Fruit fly (Drosophila melanogaster) whole organism, embryonic: ENCODE measurements around the gene Acn.

Source experiments
- Adf1 ChIP-seq: fragments of 200-800 bp; sonication (Bioruptor generic); IDR thresholded peaks from 2 replicates; pipeline ENCODE4 v1.3.6; 2022; ENCODE audit warnings: missing biosample characterization, missing genetic modification characterization
- Atf-2 ChIP-seq: fragments of 200-800 bp; sonication (Bioruptor generic); optimal IDR thresholded peaks from 2 replicates; lab custom pipeline; 2016; ENCODE audit warnings: missing biosample characterization, missing genetic modification characterization
- CG10147 ChIP-seq: fragments of 200-800 bp; sonication (Bioruptor generic); optimal IDR thresholded peaks from 2 replicates; lab custom pipeline; 2019; ENCODE audit warnings: missing biosample characterization, mild to moderate bottlenecking, missing genetic modification characterization, moderate library complexity
- CG10209 ChIP-seq: fragments of 200-800 bp; sonication (Bioruptor generic); optimal IDR thresholded peaks from 3 replicates; lab custom pipeline; 2017; ENCODE audit warnings: missing biosample characterization, mild to moderate bottlenecking, missing genetic modification characterization, missing genetic modification reagents
- CG10366 ChIP-seq: fragments of 200-800 bp; sonication (Bioruptor generic); IDR thresholded peaks from 2 replicates; pipeline ENCODE4 v1.3.6; 2022; ENCODE audit warnings: missing biosample characterization, missing genetic modification characterization
- CG10543 ChIP-seq: fragments of 200-800 bp; sonication (Bioruptor generic); optimal IDR thresholded peaks from 3 replicates; lab custom pipeline; 2017; ENCODE audit warnings: missing biosample characterization, mild to moderate bottlenecking, missing genetic modification characterization, moderate library complexity
- CG11085 ChIP-seq: fragments of 200-800 bp; sonication (Bioruptor generic); IDR thresholded peaks from 2 replicates; pipeline ENCODE4 v1.3.6; 2022; ENCODE audit warnings: missing biosample characterization, missing genetic modification characterization
- CG11247 ChIP-seq: fragments of 200-800 bp; sonication (Bioruptor generic); IDR thresholded peaks from 2 replicates; pipeline ENCODE4 v1.3.6; 2022; ENCODE audit warnings: missing biosample characterization, missing genetic modification characterization
- CG11504 ChIP-seq: fragments of 200-800 bp; sonication (Bioruptor generic); optimal IDR thresholded peaks from 3 replicates; lab custom pipeline; 2019; ENCODE audit warnings: missing biosample characterization, mild to moderate bottlenecking, missing genetic modification characterization, moderate library complexity
- CG11696 ChIP-seq: fragments of 200-800 bp; sonication (Bioruptor generic); IDR thresholded peaks from 2 replicates; pipeline ENCODE4 v1.3.6; 2022; ENCODE audit warnings: missing biosample characterization, missing genetic modification characterization
- CG12155 ChIP-seq: fragments of 200-800 bp; sonication (Bioruptor generic); optimal IDR thresholded peaks from 3 replicates; lab custom pipeline; 2016; ENCODE audit warnings: missing biosample characterization, missing genetic modification characterization
- CG14667 ChIP-seq: fragments of 200-800 bp; sonication (Bioruptor generic); IDR thresholded peaks from 2 replicates; pipeline ENCODE4 v1.3.6; 2022; ENCODE audit warnings: missing biosample characterization, missing genetic modification characterization
- CG15011 ChIP-seq: fragments of 200-800 bp; sonication (Bioruptor generic); optimal IDR thresholded peaks from 3 replicates; lab custom pipeline; 2018; ENCODE audit warnings: missing biosample characterization, mild to moderate bottlenecking, missing genetic modification characterization
- CG15073 ChIP-seq: fragments of 200-800 bp; sonication (Bioruptor generic); optimal IDR thresholded peaks from 2 replicates; lab custom pipeline; 2016; ENCODE audit warnings: missing biosample characterization, missing genetic modification characterization
- CG15479 ChIP-seq: fragments of 200-800 bp; sonication (Bioruptor generic); optimal IDR thresholded peaks from 3 replicates; lab custom pipeline; 2019; ENCODE audit warnings: missing biosample characterization, mild to moderate bottlenecking, missing genetic modification characterization, moderate library complexity
- CG16863 ChIP-seq: fragments of 200-800 bp; sonication (Bioruptor generic); optimal IDR thresholded peaks from 3 replicates; lab custom pipeline; 2016; ENCODE audit warnings: missing biosample characterization, missing genetic modification characterization
- CG18476 ChIP-seq: fragments of 200-800 bp; sonication (Bioruptor generic); optimal IDR thresholded peaks from 2 replicates; lab custom pipeline; 2016; ENCODE audit warnings: missing biosample characterization, mild to moderate bottlenecking, missing genetic modification characterization
- CG2875 ChIP-seq: fragments of 200-800 bp; sonication (Bioruptor generic); optimal IDR thresholded peaks from 2 replicates; lab custom pipeline; 2017; ENCODE audit warnings: missing biosample characterization, mild to moderate bottlenecking, missing genetic modification characterization, missing genetic modification reagents
- CG3065 ChIP-seq: fragments of 200-800 bp; sonication (Bioruptor generic); optimal IDR thresholded peaks from 2 replicates; lab custom pipeline; 2016; ENCODE audit warnings: missing biosample characterization, missing genetic modification characterization
- CG34422 ChIP-seq: fragments of 200-800 bp; sonication (Bioruptor generic); IDR thresholded peaks from 3 replicates; pipeline ENCODE4 v1.3.6; 2022; ENCODE audit warnings: missing biosample characterization, missing genetic modification characterization
- CG3726 ChIP-seq: fragments of 200-800 bp; sonication (Bioruptor generic); IDR thresholded peaks from 3 replicates; pipeline ENCODE4, ENCODE4 v1.3.6; 2022; ENCODE audit warnings: missing biosample characterization, missing genetic modification characterization
- CG4424 ChIP-seq: fragments of 200-800 bp; sonication (Bioruptor generic); optimal IDR thresholded peaks from 3 replicates; lab custom pipeline; 2016; ENCODE audit warnings: missing biosample characterization, missing genetic modification characterization
- CG4617 ChIP-seq: fragments of 200-800 bp; sonication (Bioruptor generic); optimal IDR thresholded peaks from 3 replicates; lab custom pipeline; 2016; ENCODE audit warnings: missing biosample characterization, missing genetic modification characterization, borderline replicate concordance
- CG7556 ChIP-seq: fragments of 200-800 bp; sonication (Bioruptor generic); optimal IDR thresholded peaks from 2 replicates; lab custom pipeline; 2017; ENCODE audit warnings: missing biosample characterization, mild to moderate bottlenecking, missing genetic modification characterization
- CHES-1-like ChIP-seq: fragments of 200-800 bp; sonication (Bioruptor generic); optimal IDR thresholded peaks from 2 replicates; lab custom pipeline; 2016; ENCODE audit warnings: missing biosample characterization, missing genetic modification characterization
- Doc2 ChIP-seq: fragments of 200-800 bp; sonication (Bioruptor generic); IDR thresholded peaks from 2 replicates; pipeline ENCODE4 v1.3.6; 2022; ENCODE audit warnings: missing biosample characterization, missing genetic modification characterization
- Doc3 ChIP-seq: fragments of 200-800 bp; sonication (Bioruptor generic); IDR thresholded peaks from 3 replicates; pipeline ENCODE4 v1.3.6; 2022; ENCODE audit warnings: missing biosample characterization, missing genetic modification characterization; ENCODE audit not compliant: partially characterized antibody
- HHEX ChIP-seq: fragments of 200-800 bp; sonication (Bioruptor generic); optimal IDR thresholded peaks from 3 replicates; lab custom pipeline; 2017; ENCODE audit warnings: missing biosample characterization, mild to moderate bottlenecking, missing genetic modification characterization, missing genetic modification reagents
- HLH3B ChIP-seq: fragments of 200-800 bp; sonication (Bioruptor generic); IDR thresholded peaks from 2 replicates; pipeline ENCODE4 v1.3.6; 2022; ENCODE audit warnings: missing biosample characterization, missing genetic modification characterization
- Sox102F ChIP-seq: fragments of 200-800 bp; sonication (Bioruptor generic); optimal IDR thresholded peaks from 2 replicates; lab custom pipeline; 2018; ENCODE audit warnings: missing biosample characterization, mild to moderate bottlenecking, missing genetic modification characterization, moderate library complexity
- Xrp1 ChIP-seq: fragments of 200-800 bp; sonication (Bioruptor generic); IDR thresholded peaks from 2 replicates; pipeline ENCODE4 v1.3.6; 2022; ENCODE audit warnings: missing biosample characterization, missing genetic modification characterization
- abd-A ChIP-seq: fragments of 200-800 bp; sonication (Bioruptor generic); optimal IDR thresholded peaks from 3 replicates; lab custom pipeline; 2019; ENCODE audit warnings: missing biosample characterization, mild to moderate bottlenecking, missing genetic modification characterization, moderate library complexity
- cg ChIP-seq: fragments of 200-800 bp; sonication (Bioruptor generic); optimal IDR thresholded peaks from 3 replicates; lab custom pipeline; 2019; ENCODE audit warnings: missing biosample characterization, mild to moderate bottlenecking, missing genetic modification characterization, moderate library complexity
- chn ChIP-seq: fragments of 200-800 bp; sonication (Bioruptor generic); optimal IDR thresholded peaks from 2 replicates; lab custom pipeline; 2016; ENCODE audit warnings: missing biosample characterization, missing genetic modification characterization
- ci ChIP-seq: fragments of 200-800 bp; sonication (Bioruptor generic); IDR thresholded peaks from 3 replicates; pipeline ENCODE4 v1.3.6; 2022; ENCODE audit warnings: missing biosample characterization, missing genetic modification characterization
- disco-r ChIP-seq: fragments of 200-800 bp; sonication (Bioruptor generic); optimal IDR thresholded peaks from 2 replicates; lab custom pipeline; 2016; ENCODE audit warnings: missing biosample characterization, missing genetic modification characterization
- gce ChIP-seq: fragments of 200-800 bp; sonication (Bioruptor generic); IDR thresholded peaks from 3 replicates; pipeline ENCODE4 v1.3.6; 2022; ENCODE audit warnings: missing biosample characterization, missing genetic modification characterization
- gcm ChIP-seq: fragments of 200-800 bp; sonication (Bioruptor generic); optimal IDR thresholded peaks from 2 replicates; lab custom pipeline; 2019; ENCODE audit warnings: missing biosample characterization, mild to moderate bottlenecking, missing genetic modification characterization, moderate library complexity
- grn ChIP-seq: fragments of 200-800 bp; sonication (Bioruptor generic); optimal IDR thresholded peaks from 3 replicates; lab custom pipeline; 2017; ENCODE audit warnings: missing biosample characterization, missing genetic modification characterization
- gt ChIP-seq: fragments of 200-800 bp; sonication (Bioruptor generic); IDR thresholded peaks from 2 replicates; pipeline ENCODE4 v1.3.6; 2022; ENCODE audit warnings: missing biosample characterization, missing genetic modification characterization
- h ChIP-seq: fragments of >200 bp; optimal IDR thresholded peaks from 2 replicates; lab custom pipeline; 2017
- hbn ChIP-seq: fragments of 200-800 bp; sonication (Bioruptor generic); IDR thresholded peaks from 2 replicates; pipeline ENCODE4 v1.3.6; 2022; ENCODE audit warnings: missing biosample characterization, missing genetic modification characterization; ENCODE audit not compliant: partially characterized antibody
- insv ChIP-seq, 2 experiments: fragments of 200-800 bp; sonication (Bioruptor generic); optimal IDR thresholded peaks; 3 replicates each; lab custom pipeline; 2016 to 2018; ENCODE audit warnings: missing biosample characterization in 2 of 2, missing genetic modification characterization in 2 of 2
- nmo ChIP-seq: fragments of 200-800 bp; sonication (Bioruptor generic); optimal IDR thresholded peaks from 2 replicates; lab custom pipeline; 2018; ENCODE audit warnings: missing biosample characterization, mild to moderate bottlenecking, missing genetic modification characterization, moderate library complexity
- odd ChIP-seq: fragments of 200-800 bp; sonication (Bioruptor generic); optimal IDR thresholded peaks from 2 replicates; lab custom pipeline; 2017; ENCODE audit warnings: missing biosample characterization, mild to moderate bottlenecking, missing genetic modification characterization
- phol ChIP-seq: fragments of 200-800 bp; sonication (Bioruptor generic); optimal IDR thresholded peaks from 3 replicates; lab custom pipeline; 2018; ENCODE audit warnings: missing biosample characterization, mild to moderate bottlenecking, missing genetic modification characterization, moderate library complexity
- psq ChIP-seq: fragments of 200-800 bp; sonication (Bioruptor generic); optimal IDR thresholded peaks from 2 replicates; lab custom pipeline; 2017; ENCODE audit warnings: missing biosample characterization, missing genetic modification characterization
- sd ChIP-seq: fragments of 200-800 bp; sonication (Bioruptor generic); optimal IDR thresholded peaks from 3 replicates; lab custom pipeline; 2018; ENCODE audit warnings: missing biosample characterization, mild to moderate bottlenecking, missing genetic modification characterization, moderate library complexity
- seq ChIP-seq: fragments of 200-800 bp; sonication (Bioruptor generic); IDR thresholded peaks from 2 replicates; pipeline ENCODE4 v1.3.6; 2022; ENCODE audit warnings: missing biosample characterization, missing genetic modification characterization
- toy ChIP-seq: fragments of 200-800 bp; sonication (Bioruptor generic); IDR thresholded peaks from 2 replicates; pipeline ENCODE4 v1.3.6; 2022; ENCODE audit warnings: missing biosample characterization, missing genetic modification characterization
- ttk ChIP-seq: fragments of 200-800 bp; sonication (Bioruptor generic); IDR thresholded peaks from 2 replicates; pipeline ENCODE4 v2.1.2; 2022; ENCODE audit warnings: missing biosample characterization, missing genetic modification characterization

Acn gene

DNA sequence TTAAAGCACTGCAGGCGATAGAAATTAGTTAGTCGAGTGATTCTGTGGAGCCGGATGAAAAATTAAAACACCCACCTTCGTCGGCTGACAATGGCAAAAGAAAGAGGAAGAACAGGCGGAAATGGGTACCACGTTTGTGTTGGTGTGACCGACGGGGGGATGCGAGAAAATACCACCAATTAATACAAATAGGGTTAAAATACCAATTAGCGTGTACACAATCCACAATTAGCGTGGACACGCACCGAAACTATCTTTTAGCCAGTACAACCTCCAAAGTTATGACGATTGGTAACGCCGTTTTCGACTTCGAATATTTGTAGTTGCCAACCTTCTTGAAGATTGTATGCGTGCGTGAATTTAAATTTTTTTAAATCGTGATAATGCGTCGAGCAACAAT, 36.0 kb upstream of the Acn start, which contains the start of gene RpL30 (continued):
- peak; percentile 81 for TF ChIP-seq CG3065 (GFP tag; lab: Kevin White, UChicago)
- TF ChIP-seq CG11696 (GFP tag; lab: Robert Waterston, UW), result no peak; the same call in 1 of the 2 replicates
- peak; percentile 23 for TF ChIP-seq CG15479 (GFP tag; lab: Kevin White, UChicago)
- TF ChIP-seq CG10543 (GFP tag; lab: Kevin White, UChicago), result peak; percentile 95
- TF ChIP-seq hbn (GFP tag; lab: Robert Waterston, UW), result peak; percentile 58
- peak; percentile 87 for TF ChIP-seq gcm (GFP tag; lab: Kevin White, UChicago)
- peak; percentile 59 for TF ChIP-seq Sox102F
- peak; percentile 80 for TF ChIP-seq HLH3B (GFP tag; lab: Robert Waterston, UW)
- TF ChIP-seq CG10366 (GFP tag; lab: Robert Waterston, UW), result peak; percentile 75
- TF ChIP-seq phol, result peak; percentile 91
- TF ChIP-seq CG7556 (GFP tag; lab: Kevin White, UChicago), result peak; percentile 82
- peak; percentile 86 for TF ChIP-seq CG16863 (GFP tag; lab: Kevin White, UChicago)
- peak; percentile 96 for TF ChIP-seq odd (GFP tag; lab: Kevin White, UChicago)
- peak; percentile 90 for TF ChIP-seq CG34422 (GFP tag; lab: Robert Waterston, UW)
- TF ChIP-seq psq (GFP tag; lab: Kevin White, UChicago), result peak; percentile 79
- TF ChIP-seq CG3726 (GFP tag; lab: Robert Waterston, UW), result peak; percentile 81
- peak; percentile 90 for TF ChIP-seq seq (GFP tag; lab: Robert Waterston, UW)
- peak; percentile 79 for TF ChIP-seq CG4617
- peak; percentile 94 for TF ChIP-seq gce (GFP tag; lab: Robert Waterston, UW)
- TF ChIP-seq grn (GFP tag; lab: Kevin White, UChicago), result peak; percentile 90
- peak; percentile 72 for TF ChIP-seq Adf1
- no peak for TF ChIP-seq h (lab: Kevin White, UChicago)
- TF ChIP-seq insv (GFP tag; optimal IDR thresholded peaks at IDR 0.05; lab: Kevin White, UChicago), result peak in 1 of 2 experiments; percentile 84
- no peak for TF ChIP-seq cg (GFP tag; lab: Kevin White, UChicago)
- peak; percentile 89 for TF ChIP-seq CG11504 (tag; lab: Kevin White, UChicago)
- peak; percentile 88 for TF ChIP-seq sd (tag; lab: Kevin White, UChicago)
- peak; percentile 95 for TF ChIP-seq HHEX (GFP tag; lab: Kevin White, UChicago)
- peak; percentile 78 for TF ChIP-seq chn (GFP tag; lab: Kevin White, UChicago)
- TF ChIP-seq ci (GFP tag; lab: Robert Waterston, UW), result peak; percentile 99
- TF ChIP-seq CHES-1-like, result peak; percentile 96
- TF ChIP-seq CG15011 (GFP tag; lab: Kevin White, UChicago), result peak; percentile 89
- peak; percentile 26; the same call in 1 of the 3 replicates for TF ChIP-seq Doc3 (GFP tag; lab: Robert Waterston, UW)
- peak; percentile 93 for TF ChIP-seq abd-A (tag; lab: Kevin White, UChicago)
- TF ChIP-seq CG18476 (GFP tag; lab: Kevin White, UChicago), result peak; percentile 50
- peak; percentile 83 for TF ChIP-seq CG4424 (GFP tag; lab: Kevin White, UChicago)
- peak; percentile 95 for TF ChIP-seq CG10209 (GFP tag; lab: Kevin White, UChicago)
- TF ChIP-seq CG15073 (GFP tag; lab: Kevin White, UChicago), result no peak
- peak; percentile 92 for TF ChIP-seq CG2875 (GFP tag; lab: Kevin White, UChicago)
- 0 out of 2 replicates have a peak, but pooled peaks have one; percentile 33 for TF ChIP-seq Doc2 (GFP tag; lab: Robert Waterston, UW)
- peak; percentile 74 for TF ChIP-seq ttk
- peak; percentile 84 for TF ChIP-seq disco-r (GFP tag; lab: Kevin White, UChicago)
- TF ChIP-seq CG10147, result peak; percentile 85
- TF ChIP-seq Xrp1 (GFP tag; lab: Robert Waterston, UW), result peak; percentile 11
- peak; percentile 68 for TF ChIP-seq CG12155 (GFP tag; lab: Kevin White, UChicago)
- peak; percentile 63; the same call in 1 of the 2 replicates for TF ChIP-seq toy
- peak; percentile 88 for TF ChIP-seq nmo
- TF ChIP-seq CG14667 (GFP tag; lab: Robert Waterston, UW), result peak; percentile 54
- TF ChIP-seq CG11085 (GFP tag; lab: Robert Waterston, UW), result peak; percentile 73; the same call in 1 of the 2 replicates
- TF ChIP-seq Atf-2 (GFP tag; lab: Kevin White, UChicago), result peak; percentile 66
- TF ChIP-seq gt (GFP tag; lab: Robert Waterston, UW), result 0 out of 2 replicates have a peak, but pooled peaks have one; percentile 43
- peak; percentile 81 for TF ChIP-seq CG11247 (GFP tag; lab: Robert Waterston, UW)
